Worm (Caenorhabditis elegans): ENCODE results near the gene oac-22.
"Not testable (repeated sequence)": the region's sequence is repeated elsewhere in the genome, so short reads cannot be mapped to it uniquely, and the experiment has no call there.

The oac-22 gene

ce11 chrIV:3932408-3932807 is 46.9 kb downstream of the oac-22 start, which contains the start of gene clec-70:
Gene clec-70, plus strand, starts transcription at chrIV:3932708.
- TF ChIP-seq dmd-4, aly-2, skn-1 (tag; optimal IDR thresholded peaks at IDR 0.05): not testable (repeated sequence)

ce11 chrIV:3937097-3937496 is 51.6 kb downstream of the oac-22 start, which contains the start of gene clec-71:
Gene clec-71, plus strand, starts transcription at chrIV:3937458.
- TF ChIP-seq fos-1 (tag; optimal IDR thresholded peaks at IDR 0.05), result no peak
- TF ChIP-seq Y55F3AM.14 (GFP tag; optimal IDR thresholded peaks at IDR 0.05), result no peak
- TF ChIP-seq mbf-1 (tag; optimal IDR thresholded peaks at IDR 0.05), result no peak
- no peak for TF ChIP-seq nhr-237 (tag; optimal IDR thresholded peaks at IDR 0.05)
- no peak for TF ChIP-seq nhr-77 (tag; optimal IDR thresholded peaks at IDR 0.05)
